Worm (Caenorhabditis elegans): ENCODE data around the gene zen-4.

zen-4 gene

DNA sequence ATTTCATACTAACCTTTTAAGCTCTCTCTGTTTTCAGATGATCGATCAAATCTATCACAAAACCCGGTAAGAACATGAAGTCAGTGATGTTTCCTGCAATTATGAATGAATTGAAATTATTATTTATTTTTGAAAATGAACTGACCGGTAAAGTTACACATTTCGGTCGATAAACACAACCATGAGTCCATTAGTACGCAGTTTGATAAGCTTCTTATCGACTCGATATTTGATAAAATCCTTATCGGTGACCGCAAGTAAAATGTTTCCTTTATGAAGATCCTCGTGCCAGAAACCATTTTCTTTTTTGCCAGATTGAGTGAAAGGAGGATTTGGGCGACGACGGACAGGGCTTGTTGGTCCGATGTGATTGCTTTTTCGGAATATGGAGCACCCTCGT is 31.5 kb upstream of the zen-4 start:
- no peak for TF ChIP-seq attf-4 (tag; optimal IDR thresholded peaks at IDR 0.05)
- no peak for TF ChIP-seq lin-38 (GFP tag; IDR thresholded peaks at IDR 0.05)
- TF ChIP-seq mdt-29 (GFP tag; IDR thresholded peaks at IDR 0.05), result no peak
- peak; percentile 38 for TF ChIP-seq dve-1 (tag; optimal IDR thresholded peaks at IDR 0.05; ENCODE audit: insufficient read depth)
- no peak for TF ChIP-seq F37D6.2 (tag; optimal IDR thresholded peaks at IDR 0.05)
- TF ChIP-seq dmd-8 (GFP tag; IDR thresholded peaks at IDR 0.05), result no peak
- TF ChIP-seq ceh-44 (GFP tag; IDR thresholded peaks at IDR 0.05), result no peak
- peak; percentile 52 for TF ChIP-seq nhr-28 (tag; optimal IDR thresholded peaks at IDR 0.05)
- TF ChIP-seq F10B5.3 (tag; optimal IDR thresholded peaks at IDR 0.05), result no peak
- no peak for TF ChIP-seq nhr-25 (tag; optimal IDR thresholded peaks at IDR 0.05; ENCODE audit: borderline replicate concordance, insufficient read depth)
- TF ChIP-seq hmg-1.1 (GFP tag; IDR thresholded peaks at IDR 0.05), result no peak
- no peak for TF ChIP-seq vab-7 (GFP tag; IDR thresholded peaks at IDR 0.05)
- TF ChIP-seq lin-39 (tag; optimal IDR thresholded peaks at IDR 0.05), result no peak
- TF ChIP-seq mdl-1 (tag; optimal IDR thresholded peaks at IDR 0.05), result no peak
- TF ChIP-seq egl-27 (tag; optimal IDR thresholded peaks at IDR 0.05), result no peak
- no peak for TF ChIP-seq nhr-76 (tag; optimal IDR thresholded peaks at IDR 0.05)
- TF ChIP-seq dmd-6 (GFP tag; IDR thresholded peaks at IDR 0.05), result peak; percentile 38; the same call in 1 of the 2 replicates
- TF ChIP-seq nhr-10 (tag; optimal IDR thresholded peaks at IDR 0.05), result no peak
- TF ChIP-seq tra-1 (GFP tag; IDR thresholded peaks at IDR 0.05), result no peak
- no peak for TF ChIP-seq Y75B8A.6 (GFP tag; IDR thresholded peaks at IDR 0.05)
- no peak for TF ChIP-seq nhr-77 (tag; optimal IDR thresholded peaks at IDR 0.05)
- no peak for TF ChIP-seq daf-16 (GFP tag; optimal IDR thresholded peaks at IDR 0.05)
- peak; percentile 78 for TF ChIP-seq daf-16 (tag; optimal IDR thresholded peaks at IDR 0.05)
- TF ChIP-seq pqm-1 (tag; optimal IDR thresholded peaks at IDR 0.05), result peak; percentile 54
- TF ChIP-seq zip-11 (GFP tag; IDR thresholded peaks at IDR 0.05), result no peak
- no peak for TF ChIP-seq D1046.2 (GFP tag; IDR thresholded peaks at IDR 0.05)
- TF ChIP-seq ctbp-1 (GFP tag; IDR thresholded peaks at IDR 0.05), result no peak
- TF ChIP-seq hlh-11 (tag; optimal IDR thresholded peaks at IDR 0.05), result peak; percentile 31
- TF ChIP-seq rbr-2 (tag; optimal IDR thresholded peaks at IDR 0.05), result no peak
- no peak for TF ChIP-seq R02D3.7 (tag; optimal IDR thresholded peaks at IDR 0.05)
- no peak for TF ChIP-seq madf-5 (GFP tag; IDR thresholded peaks at IDR 0.05)

DNA sequence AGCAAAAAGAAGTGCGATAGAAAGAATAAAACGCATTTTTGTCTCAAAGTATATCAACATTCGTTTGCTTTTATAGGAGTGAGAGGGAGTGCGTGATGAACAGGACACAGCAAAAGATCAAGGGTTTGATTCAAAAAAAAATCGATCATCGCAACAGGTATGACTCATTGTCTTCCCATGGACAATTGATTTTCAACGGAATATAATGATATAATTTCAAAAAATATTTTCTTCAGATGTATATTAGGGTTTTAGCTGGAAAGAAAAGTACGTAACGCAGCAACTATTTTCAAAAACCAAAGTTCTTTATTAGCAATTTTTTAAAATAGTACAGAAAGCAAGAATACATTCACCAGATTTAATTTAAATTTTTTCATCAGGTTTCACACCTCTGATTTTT is 25.7 kb upstream of the zen-4 start, which contains the start of gene K08B4.7:
TSS of gene K08B4.7 (minus strand) at position 101 of the 400 bp plus-strand sequence.
- TF ChIP-seq ceh-20 (GFP tag; IDR thresholded peaks at IDR 0.05) (no peak), ZK337.2 (GFP tag; IDR thresholded peaks at IDR 0.05) (no peak), F37D6.2 (tag; optimal IDR thresholded peaks at IDR 0.05) (no peak), nhr-28 (tag; optimal IDR thresholded peaks at IDR 0.05) (peak; percentile 7), php-3 (GFP tag; IDR thresholded peaks at IDR 0.05) (no peak), daf-19 (GFP tag; conservative IDR thresholded peaks at IDR 0.05) (no peak), lin-13 (GFP tag; optimal IDR thresholded peaks at IDR 0.05) (no peak), aha-1 (tag) (peak; percentile 34), fkh-10 (GFP tag; optimal IDR thresholded peaks at IDR 0.05) (no peak), Y105C5A.15 (GFP tag; IDR thresholded peaks at IDR 0.05) (no peak), ceh-32 (tag; optimal IDR thresholded peaks at IDR 0.05; ENCODE audit: poor library complexity) (no peak), lin-1 (GFP tag; IDR thresholded peaks at IDR 0.05) (no peak), dve-1 (tag; optimal IDR thresholded peaks at IDR 0.05; ENCODE audit: insufficient read depth) (peak; percentile 3), attf-4 (tag; optimal IDR thresholded peaks at IDR 0.05) (no peak), nhr-237 (tag; optimal IDR thresholded peaks at IDR 0.05) (no peak), R02D3.7 (tag; optimal IDR thresholded peaks at IDR 0.05) (no peak)

Data from whole organism, L4 larva.